Fruit fly (Drosophila melanogaster) whole organism, prepupa: ENCODE data around the gene CG13002.

Experiments used
- Blimp-1 ChIP-seq: fragments of 200-800 bp; sonication (Bioruptor generic); optimal IDR thresholded peaks from 3 replicates; lab custom pipeline; 2017; ENCODE audit warnings: missing biosample characterization, missing genetic modification characterization, mild to moderate bottlenecking, moderate library complexity, missing genetic modification reagents
- CG10631 ChIP-seq: fragments of 200-800 bp; sonication (Bioruptor generic); optimal IDR thresholded peaks from 2 replicates; lab custom pipeline; 2016; ENCODE audit warnings: missing biosample characterization, missing genetic modification characterization
- CG10669 ChIP-seq: fragments of 200-800 bp; sonication (Bioruptor generic); optimal IDR thresholded peaks from 3 replicates; lab custom pipeline; 2018; ENCODE audit warnings: missing biosample characterization, mild to moderate bottlenecking, missing genetic modification characterization, moderate library complexity
- CG11294 ChIP-seq: fragments of 200-800 bp; sonication (Bioruptor generic); IDR thresholded peaks from 2 replicates; pipeline ENCODE4 v1.3.6; 2022; ENCODE audit warnings: missing biosample characterization, missing genetic modification characterization
- CG11902 ChIP-seq: fragments of 200-800 bp; sonication (Bioruptor generic); optimal IDR thresholded peaks from 3 replicates; lab custom pipeline; 2016; ENCODE audit warnings: missing biosample characterization, missing genetic modification characterization
- CG15336 ChIP-seq: fragments of 200-800 bp; sonication (Bioruptor generic); IDR thresholded peaks from 2 replicates; pipeline ENCODE4 v1.3.6; 2022; ENCODE audit warnings: missing biosample characterization, missing genetic modification characterization
- CG16779 ChIP-seq: fragments of 200-800 bp; sonication (Bioruptor generic); optimal IDR thresholded peaks from 3 replicates; lab custom pipeline; 2017; ENCODE audit warnings: missing biosample characterization, mild to moderate bottlenecking, missing genetic modification characterization
- CG3032 ChIP-seq: fragments of 200-800 bp; optimal IDR thresholded peaks from 2 replicates; lab custom pipeline; 2019; ENCODE audit warnings: missing biosample characterization, mild to moderate bottlenecking, missing genetic modification characterization, moderate library complexity
- CG34406 ChIP-seq: fragments of 200-800 bp; sonication (Bioruptor generic); optimal IDR thresholded peaks from 3 replicates; lab custom pipeline; 2016; ENCODE audit warnings: missing biosample characterization, missing genetic modification characterization
- CG3919 ChIP-seq: fragments of 200-800 bp; sonication (Bioruptor generic); optimal IDR thresholded peaks from 3 replicates; lab custom pipeline; 2016; ENCODE audit warnings: missing biosample characterization, missing genetic modification characterization
- CG4318 ChIP-seq: fragments of 200-800 bp; sonication (Bioruptor generic); optimal IDR thresholded peaks from 3 replicates; lab custom pipeline; 2017; ENCODE audit warnings: missing biosample characterization, mild to moderate bottlenecking, missing genetic modification characterization
- CG6163 ChIP-seq: fragments of 200-800 bp; sonication (Bioruptor generic); IDR thresholded peaks from 3 replicates; pipeline ENCODE4 v1.3.6; 2022; ENCODE audit warnings: missing biosample characterization, missing genetic modification characterization
- CG6276 ChIP-seq: fragments of 200-800 bp; sonication (Bioruptor generic); optimal IDR thresholded peaks from 2 replicates; lab custom pipeline; 2017; ENCODE audit warnings: missing biosample characterization, mild to moderate bottlenecking, missing genetic modification characterization
- CG6792 ChIP-seq: fragments of 200-800 bp; sonication (Bioruptor generic); optimal IDR thresholded peaks from 3 replicates; lab custom pipeline; 2016; ENCODE audit warnings: missing biosample characterization, missing genetic modification characterization
- CG6854 ChIP-seq: fragments of 200-800 bp; sonication (Bioruptor generic); optimal IDR thresholded peaks from 2 replicates; lab custom pipeline; 2017; ENCODE audit warnings: missing biosample characterization, mild to moderate bottlenecking, missing genetic modification characterization
- CG7368 ChIP-seq: fragments of 200-800 bp; sonication (Bioruptor generic); optimal IDR thresholded peaks from 3 replicates; lab custom pipeline; 2016; ENCODE audit warnings: missing biosample characterization, missing genetic modification characterization
- CG8119 ChIP-seq: fragments of 200-800 bp; sonication (Bioruptor generic); IDR thresholded peaks from 3 replicates; pipeline ENCODE4 v1.3.6; 2022; ENCODE audit warnings: missing biosample characterization, missing genetic modification characterization
- CG8319 ChIP-seq: fragments of 200-800 bp; sonication (Bioruptor generic); optimal IDR thresholded peaks from 3 replicates; lab custom pipeline; 2016; ENCODE audit warnings: missing biosample characterization, missing genetic modification characterization
- CG9139 ChIP-seq: fragments of 200-800 bp; sonication (Bioruptor generic); optimal IDR thresholded peaks from 3 replicates; lab custom pipeline; 2017; ENCODE audit warnings: missing biosample characterization, mild to moderate bottlenecking, missing genetic modification characterization
- Eip78C ChIP-seq: fragments of 200-800 bp; sonication (Bioruptor generic); peaks from one replicate; lab custom pipeline; 2016; ENCODE audit warnings: missing biosample characterization, missing genetic modification characterization
- Eip93F ChIP-seq: fragments of 200-800 bp; sonication (Bioruptor generic); optimal IDR thresholded peaks from 2 replicates; lab custom pipeline; 2016; ENCODE audit warnings: missing biosample characterization, mild to moderate bottlenecking, missing genetic modification characterization
- Ets21C ChIP-seq: fragments of 200-800 bp; sonication (Bioruptor generic); optimal IDR thresholded peaks from 3 replicates; lab custom pipeline; 2016; ENCODE audit warnings: missing biosample characterization, missing genetic modification characterization
- Gug ChIP-seq: fragments of 200-800 bp; sonication (Bioruptor generic); IDR thresholded peaks from 2 replicates; pipeline ENCODE4 v1.3.6; 2022; ENCODE audit warnings: missing biosample characterization, missing genetic modification characterization
- Hr38 ChIP-seq: sonication (Bioruptor generic); optimal IDR thresholded peaks from 2 replicates; lab custom pipeline; 2016; ENCODE audit warnings: missing biosample characterization, missing genetic modification characterization
- Hr39 ChIP-seq: fragments of 200-800 bp; sonication (Bioruptor generic); optimal IDR thresholded peaks from 2 replicates; lab custom pipeline; 2016; ENCODE audit warnings: missing biosample characterization, missing genetic modification characterization
- Hr4 ChIP-seq: fragments of 200-800 bp; sonication (Bioruptor generic); optimal IDR thresholded peaks from 3 replicates; lab custom pipeline; 2016; ENCODE audit warnings: missing biosample characterization, missing genetic modification characterization
- Lpt ChIP-seq: fragments of 200-800 bp; sonication (Bioruptor generic); optimal IDR thresholded peaks from 3 replicates; lab custom pipeline; 2016; ENCODE audit warnings: missing biosample characterization, missing genetic modification characterization
- OdsH ChIP-seq: fragments of 200-800 bp; sonication (Bioruptor generic); optimal IDR thresholded peaks from 3 replicates; lab custom pipeline; 2016; ENCODE audit warnings: missing biosample characterization, missing genetic modification characterization
- Sox15 ChIP-seq: fragments of 200-800 bp; sonication (Bioruptor generic); optimal IDR thresholded peaks from 3 replicates; lab custom pipeline; 2016; ENCODE audit warnings: missing biosample characterization, missing genetic modification characterization
- acj6 ChIP-seq: fragments of 200-800 bp; sonication (Bioruptor generic); optimal IDR thresholded peaks from 3 replicates; lab custom pipeline; 2016; ENCODE audit warnings: missing biosample characterization, missing genetic modification characterization
- cyc ChIP-seq: fragments of 200-800 bp; sonication (Bioruptor generic); optimal IDR thresholded peaks from 3 replicates; lab custom pipeline; 2016; ENCODE audit warnings: missing biosample characterization, missing genetic modification characterization
- dsx ChIP-seq: fragments of 200-800 bp; optimal IDR thresholded peaks from 3 replicates; lab custom pipeline; 2019; ENCODE audit warnings: missing biosample characterization, mild to moderate bottlenecking, missing genetic modification characterization, moderate library complexity; ENCODE audit not compliant: poor library complexity, severe bottlenecking
- eg ChIP-seq: fragments of 200-800 bp; sonication (Bioruptor generic); IDR thresholded peaks from 3 replicates; pipeline ENCODE4 v1.3.6; 2022; ENCODE audit warnings: missing biosample characterization, missing genetic modification characterization
- esn ChIP-seq: fragments of 200-800 bp; sonication (Bioruptor generic); optimal IDR thresholded peaks from 2 replicates; lab custom pipeline; 2016; ENCODE audit warnings: missing biosample characterization, mild to moderate bottlenecking, missing genetic modification characterization, moderate library complexity
- fd85E ChIP-seq: fragments of 200-800 bp; sonication (Bioruptor generic); optimal IDR thresholded peaks from 3 replicates; lab custom pipeline; 2016; ENCODE audit warnings: missing biosample characterization, missing genetic modification characterization
- fkh ChIP-seq: fragments of 200-800 bp; sonication (Bioruptor generic); optimal IDR thresholded peaks from 3 replicates; lab custom pipeline; 2017; ENCODE audit warnings: missing biosample characterization, mild to moderate bottlenecking, missing genetic modification characterization, moderate library complexity
- lz ChIP-seq: fragments of 200-800 bp; sonication (Bioruptor generic); optimal IDR thresholded peaks from 3 replicates; lab custom pipeline; 2016; ENCODE audit warnings: missing biosample characterization, missing genetic modification characterization
- salr ChIP-seq, 2 experiments: fragments of 200-800 bp; sonication (Bioruptor generic); optimal IDR thresholded peaks; 3 replicates each; lab custom pipeline; 2016 to 2018; ENCODE audit warnings: missing biosample characterization in 2 of 2, missing genetic modification characterization in 2 of 2, mild to moderate bottlenecking in 1 of 2
- svp ChIP-seq: fragments of 200-800 bp; sonication (Bioruptor generic); peaks from one replicate; lab custom pipeline; 2016; ENCODE audit warnings: missing biosample characterization, missing genetic modification characterization
- topi ChIP-seq: fragments of 200-800 bp; sonication (Bioruptor generic); optimal IDR thresholded peaks from 3 replicates; lab custom pipeline; 2016; ENCODE audit warnings: missing biosample characterization, missing genetic modification characterization
- vri ChIP-seq: fragments of 200-800 bp; sonication (Bioruptor generic); optimal IDR thresholded peaks from 3 replicates; lab custom pipeline; 2016; ENCODE audit warnings: missing biosample characterization, mild to moderate bottlenecking, missing genetic modification characterization

The CG13002 gene

DNA sequence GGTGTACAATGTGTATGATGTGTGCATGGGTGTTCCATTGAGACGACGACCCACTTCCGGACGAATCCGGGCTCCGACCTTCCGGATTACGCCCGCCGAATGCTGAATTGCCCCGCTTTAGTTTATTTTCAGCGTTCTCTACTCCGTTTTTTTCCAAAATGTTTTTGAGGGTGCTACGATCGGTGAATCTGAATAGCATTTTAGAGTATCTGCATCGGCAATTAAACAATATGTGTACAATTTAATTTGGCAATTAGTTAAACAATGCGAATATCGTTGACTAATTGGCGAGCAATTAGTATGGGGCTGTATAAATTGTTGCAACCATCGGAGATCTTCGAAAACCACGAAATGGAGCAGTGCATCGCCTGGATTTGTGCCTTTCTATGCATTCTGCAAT, at the start of gene CG13002:
Gene CG13002, plus strand, starts transcription at position 301 of the 400 bp plus-strand sequence.
- no peak for TF ChIP-seq salr (GFP tag; optimal IDR thresholded peaks at IDR 0.05; lab: Kevin White, UChicago)
- TF ChIP-seq CG6276 (GFP tag; lab: Kevin White, UChicago) = no peak
- no peak for TF ChIP-seq CG11902
- TF ChIP-seq CG8319 (GFP tag; lab: Kevin White, UChicago) = no peak
- TF ChIP-seq Eip78C (GFP tag; lab: Kevin White, UChicago) = no peak
- TF ChIP-seq Ets21C (GFP tag; lab: Kevin White, UChicago) = no peak
- no peak for TF ChIP-seq CG16779 (tag; lab: Kevin White, UChicago)
- no peak for TF ChIP-seq Hr4 (GFP tag; lab: Kevin White, UChicago)
- no peak for TF ChIP-seq CG6163 (GFP tag; lab: Robert Waterston, UW)
- no peak for TF ChIP-seq CG3032 (tag; lab: Kevin White, UChicago)
- TF ChIP-seq CG9139 (GFP tag; lab: Kevin White, UChicago) = no peak
- TF ChIP-seq CG3919 = no peak
- TF ChIP-seq CG6792 (GFP tag; lab: Kevin White, UChicago) = no peak
- TF ChIP-seq CG10669 = no peak
- TF ChIP-seq CG7368 (GFP tag; lab: Kevin White, UChicago) = no peak
- TF ChIP-seq OdsH = no peak
- no peak for TF ChIP-seq CG6854 (GFP tag; lab: Kevin White, UChicago)
- TF ChIP-seq CG11294 (GFP tag; lab: Robert Waterston, UW) = no peak
- no peak for TF ChIP-seq cyc

DNA sequence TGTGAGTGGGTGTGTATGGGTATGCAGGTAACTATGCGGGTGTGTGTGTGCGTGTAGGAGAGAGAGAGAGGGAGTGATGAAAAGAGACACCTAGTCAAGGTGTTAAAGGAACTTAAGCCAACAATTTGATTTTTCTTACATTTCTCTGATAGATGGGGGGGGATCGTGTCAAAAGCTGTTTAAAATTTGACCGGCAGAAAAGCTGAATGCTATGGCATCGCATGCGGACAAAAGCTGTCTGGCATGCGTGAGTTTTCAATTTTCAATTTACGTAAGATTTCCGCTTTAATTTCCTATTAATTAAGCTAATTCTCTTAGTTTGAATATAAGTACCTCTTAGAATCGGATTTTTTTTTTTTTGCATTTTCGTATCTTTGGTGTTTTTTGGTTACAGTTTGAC, 49.7 kb upstream of the CG13002 start:
- TF ChIP-seq Eip93F (GFP tag; lab: Kevin White, UChicago) = no peak
- TF ChIP-seq Hr39 (GFP tag; lab: Kevin White, UChicago) = no peak
- TF ChIP-seq lz = no peak
- TF ChIP-seq CG8119 = no peak
- no peak for TF ChIP-seq CG10631 (GFP tag; lab: Kevin White, UChicago)
- no peak for TF ChIP-seq fkh (GFP tag; lab: Kevin White, UChicago)
- no peak for TF ChIP-seq CG3919
- TF ChIP-seq CG7368 (GFP tag; lab: Kevin White, UChicago) = no peak
- TF ChIP-seq Blimp-1 = no peak
- no peak for TF ChIP-seq dsx (GFP tag; lab: Kevin White, UChicago)
- no peak for TF ChIP-seq fd85E
- no peak for TF ChIP-seq Sox15 (GFP tag; lab: Kevin White, UChicago)
- no peak for TF ChIP-seq CG9139 (GFP tag; lab: Kevin White, UChicago)
- TF ChIP-seq esn (GFP tag; lab: Kevin White, UChicago) = no peak
- no peak for TF ChIP-seq Ets21C (GFP tag; lab: Kevin White, UChicago)
- TF ChIP-seq, all 60 proteins: peak for 0

DNA sequence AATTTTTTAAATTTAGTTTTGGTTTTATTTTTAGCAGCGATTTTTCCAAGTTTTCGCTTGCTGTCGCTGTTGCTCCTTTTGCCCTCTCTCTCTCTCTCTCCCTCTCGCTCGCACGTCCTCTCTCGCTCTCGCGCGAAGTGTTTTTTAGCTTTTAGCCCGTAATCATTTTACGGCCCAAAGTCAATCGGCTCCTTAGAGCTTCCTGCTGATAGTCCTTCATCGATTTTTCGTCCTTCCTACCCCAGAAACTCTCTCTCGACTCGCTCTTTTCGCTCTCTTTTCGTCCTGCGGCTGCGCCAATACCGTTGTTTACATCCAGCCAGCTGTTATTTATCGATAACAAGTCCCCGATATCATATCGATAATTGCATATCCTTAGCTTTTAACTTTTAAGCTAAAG, 45.3 kb upstream of the CG13002 start, which contains the start of gene RSG7:
Gene RSG7, minus strand, starts transcription at position 139 of the 400 bp plus-strand sequence.
- TF ChIP-seq Lpt (GFP tag; lab: Kevin White, UChicago) (no peak), cyc (no peak), dsx (GFP tag; lab: Kevin White, UChicago) (no peak), Hr4 (GFP tag; lab: Kevin White, UChicago) (no peak), CG10669 (no peak), Gug (no peak), Hr38 (GFP tag; lab: Kevin White, UChicago) (no peak), vri (no peak), acj6 (GFP tag; lab: Kevin White, UChicago) (no peak), CG15336 (GFP tag; lab: Robert Waterston, UW) (no peak), CG34406 (GFP tag; lab: Kevin White, UChicago) (no peak), topi (GFP tag; lab: Kevin White, UChicago) (no peak), eg (no peak), Sox15 (GFP tag; lab: Kevin White, UChicago) (no peak), fd85E (no peak), CG3032 (tag; lab: Kevin White, UChicago) (no peak), CG6792 (GFP tag; lab: Kevin White, UChicago) (no peak), CG6854 (GFP tag; lab: Kevin White, UChicago) (no peak), svp (GFP tag; lab: Kevin White, UChicago) (no peak), CG4318 (GFP tag; lab: Kevin White, UChicago) (no peak)
- TF ChIP-seq, all 60 proteins: peak for 0
